Worm (Caenorhabditis elegans): ENCODE measurements around the gene C04B4.1.

- no peak for TF ChIP-seq dao-5 (tag; optimal IDR thresholded peaks at IDR 0.05)
- TF ChIP-seq him-1 (tag; optimal IDR thresholded peaks at IDR 0.05), result no peak
These were observed 40.8 kb downstream of the C04B4.1 start, which contains the start of gene F17A2.13 for ce11 chrX:12321357-12321756.
